Worm (Caenorhabditis elegans) whole organism, midembryonic: Measurements from ENCODE around the gene K09E9.1.

Source experiments
- T22C8.4 ChIP-seq: fragments of 200-800 bp; sonication (Bioruptor generic); IDR thresholded peaks from 2 replicates; pipeline ENCODE4 v1.3.6; 2022; ENCODE audit warnings: missing genetic modification characterization, missing compliant biosample characterization
- flt-1 ChIP-seq: fragments of 200-800 bp; sonication (Bioruptor generic); IDR thresholded peaks from 2 replicates; pipeline ENCODE4 v1.3.6; 2022; ENCODE audit warnings: missing genetic modification characterization, missing compliant biosample characterization
- ztf-23 ChIP-seq: fragments of 200-800 bp; sonication (Bioruptor generic); IDR thresholded peaks from 2 replicates; pipeline ENCODE4 v1.3.6; 2022; ENCODE audit warnings: missing genetic modification reagents, missing genetic modification characterization, missing compliant biosample characterization
- ztf-29 ChIP-seq: fragments of 200-800 bp; sonication (Bioruptor generic); IDR thresholded peaks from 2 replicates; pipeline ENCODE4 v1.3.6; 2022; ENCODE audit warnings: missing genetic modification reagents, missing genetic modification characterization, missing compliant biosample characterization

DNA sequence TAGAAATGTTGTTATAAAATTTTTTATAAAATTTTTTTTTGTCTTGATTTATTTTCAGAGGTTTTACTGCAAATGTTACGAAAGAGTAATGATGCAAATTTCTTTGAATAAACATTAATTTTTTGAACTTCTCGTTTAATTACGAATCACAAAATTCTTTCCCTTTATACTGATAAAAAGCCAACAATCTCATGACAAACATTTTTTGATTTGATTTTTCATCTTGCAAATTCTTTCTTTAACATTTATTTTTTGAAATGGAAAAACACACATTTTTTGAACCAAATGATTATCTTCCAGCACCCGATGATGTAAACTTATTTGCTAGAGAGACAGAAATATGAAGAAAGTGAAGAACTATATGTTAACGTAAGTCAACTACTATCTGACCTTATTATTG is at the start of gene K09E9.1:
- TF ChIP-seq ztf-23 (GFP tag; lab: Robert Waterston, UW) = no peak
- TF ChIP-seq flt-1 (GFP tag; lab: Robert Waterston, UW) = no peak
- TF ChIP-seq T22C8.4 (GFP tag; lab: Robert Waterston, UW) = no peak
- TF ChIP-seq ztf-29 (GFP tag; lab: Robert Waterston, UW) = no peak
